Fruit fly (Drosophila melanogaster): ENCODE measurements around the gene CG42449.

The CG42449 gene

DNA sequence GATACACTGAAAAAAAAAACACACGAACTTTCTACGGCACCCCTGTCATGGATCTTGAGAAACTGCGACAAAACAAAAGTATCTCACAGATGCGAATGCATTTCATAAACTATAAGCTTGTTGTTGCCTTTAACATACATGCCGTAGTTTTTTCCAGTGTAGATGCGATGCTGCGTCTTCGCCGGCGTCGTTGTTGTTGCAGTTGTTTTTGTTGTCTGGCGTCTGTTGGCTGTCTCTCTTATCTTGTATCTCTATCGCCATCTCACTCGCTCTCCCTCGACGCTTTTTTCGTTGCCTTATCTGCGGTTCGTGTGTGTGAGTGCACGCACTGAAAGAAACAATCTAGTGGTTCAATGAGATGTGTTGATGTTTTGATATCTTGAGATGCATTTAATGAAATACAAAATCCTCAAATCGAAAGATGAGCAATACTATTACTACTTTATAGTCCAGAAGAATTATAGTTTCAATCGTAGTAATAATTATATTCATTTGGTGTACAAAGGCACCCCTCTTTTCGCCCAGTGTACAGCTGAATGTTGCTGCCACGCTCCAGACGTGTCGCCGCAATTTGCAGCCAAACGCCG is 13.5 kb downstream of the CG42449 start:
- TF ChIP-seq Abd-B (GFP tag; optimal IDR thresholded peaks at IDR 0.05) (no peak), rgr (GFP tag; optimal IDR thresholded peaks at IDR 0.05) (peak; percentile 97), ey (GFP tag; optimal IDR thresholded peaks at IDR 0.05) (peak; percentile 98), brk (GFP tag; optimal IDR thresholded peaks at IDR 0.05) (peak; percentile 88), dsf (GFP tag; optimal IDR thresholded peaks at IDR 0.05; ENCODE audit: borderline replicate concordance) (peak; percentile 89), jim (GFP tag; optimal IDR thresholded peaks at IDR 0.05) (peak; percentile 67), foxo (GFP tag; optimal IDR thresholded peaks at IDR 0.05) (peak; percentile 86 to 99), dl (GFP tag; optimal IDR thresholded peaks at IDR 0.05; ENCODE audit: insufficient read depth in 1 of 2, partially characterized antibody in 2 of 2) (no peak), Jra (GFP tag; optimal IDR thresholded peaks at IDR 0.05) (peak; percentile 93), OdsH (GFP tag; optimal IDR thresholded peaks at IDR 0.05) (peak; percentile 95), fru (GFP tag; optimal IDR thresholded peaks at IDR 0.05) (peak; percentile 98), CrebA (GFP tag; optimal IDR thresholded peaks at IDR 0.05; ENCODE audit: borderline replicate concordance) (no peak), psq (GFP tag; optimal IDR thresholded peaks at IDR 0.05) (peak; percentile 93), sage (GFP tag; optimal IDR thresholded peaks at IDR 0.05) (peak; percentile 94), Hr83 (GFP tag; optimal IDR thresholded peaks at IDR 0.05; ENCODE audit: poor library complexity, severe bottlenecking) (peak; percentile 60), sv (GFP tag; optimal IDR thresholded peaks at IDR 0.05) (peak; percentile 99), HLH106 (tag; optimal IDR thresholded peaks at IDR 0.05) (peak; percentile 79), pan (optimal IDR thresholded peaks at IDR 0.05) (no peak), Mio (GFP tag; optimal IDR thresholded peaks at IDR 0.05) (peak; percentile 87), N (GFP tag; optimal IDR thresholded peaks at IDR 0.05) (no peak), Rel (GFP tag; optimal IDR thresholded peaks at IDR 0.05) (peak; percentile 82), Rel (tag; optimal IDR thresholded peaks at IDR 0.05) (peak; percentile 38), CG9705 (GFP tag; optimal IDR thresholded peaks at IDR 0.05) (peak; percentile 93), br (GFP tag; optimal IDR thresholded peaks at IDR 0.05) (peak; percentile 98), Hnf4 (GFP tag; optimal IDR thresholded peaks at IDR 0.05) (peak; percentile 97), h (GFP tag; optimal IDR thresholded peaks at IDR 0.05) (peak; percentile 98), GATAd (GFP tag; optimal IDR thresholded peaks at IDR 0.05) (peak; percentile 90), CG32264 (GFP tag; optimal IDR thresholded peaks at IDR 0.05) (peak; percentile 90), dmrt93B (GFP tag; optimal IDR thresholded peaks at IDR 0.05) (peak; percentile 94), usp (GFP tag; optimal IDR thresholded peaks at IDR 0.05) (no peak), Dif (GFP tag; optimal IDR thresholded peaks at IDR 0.05; ENCODE audit: partially characterized antibody) (no peak), woc (GFP tag; optimal IDR thresholded peaks at IDR 0.05) (peak; percentile 92), Sp1 (GFP tag; optimal IDR thresholded peaks at IDR 0.05) (peak; percentile 93), tai (GFP tag; optimal IDR thresholded peaks at IDR 0.05) (no peak)

DNA sequence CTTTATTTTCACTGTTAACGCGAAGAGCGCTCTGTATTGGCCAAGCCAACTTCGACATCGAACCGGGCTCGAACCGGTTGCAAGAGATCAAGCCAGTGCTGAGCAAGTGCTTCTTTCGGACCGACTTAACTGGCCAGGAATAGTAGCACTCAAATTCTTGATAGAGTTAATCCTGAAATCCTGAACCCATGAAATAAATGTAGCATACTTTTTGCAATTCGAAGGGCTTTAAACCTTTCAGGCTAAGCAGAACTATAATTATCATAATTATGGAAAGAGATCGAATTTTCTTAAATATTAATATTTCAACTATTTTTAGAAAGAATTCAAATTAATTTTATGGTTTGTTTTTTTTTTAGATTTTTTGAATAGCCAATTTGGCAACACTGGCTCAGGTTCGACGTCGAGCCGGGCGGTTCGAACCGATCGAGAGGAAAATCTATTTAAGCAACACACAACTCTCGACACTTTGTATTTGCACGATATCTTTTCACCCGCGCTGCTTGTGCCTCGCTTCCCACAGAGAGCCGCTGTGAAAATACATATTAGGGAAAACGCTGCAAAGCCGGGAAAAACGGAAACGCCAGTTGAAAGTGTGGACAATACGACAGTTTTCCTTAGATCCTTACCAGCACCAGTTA is 15.2 kb downstream of the CG42449 start, which contains the start of gene AdamTS-B:
AdamTS-B (plus strand) TSS at position 471 of the 641 bp plus-strand sequence.
- TF ChIP-seq pan (optimal IDR thresholded peaks at IDR 0.05): no peak
- TF ChIP-seq ey (GFP tag; optimal IDR thresholded peaks at IDR 0.05): peak; percentile 51
- no peak for TF ChIP-seq jim (GFP tag; optimal IDR thresholded peaks at IDR 0.05)
- TF ChIP-seq Vsx2 (GFP tag; optimal IDR thresholded peaks at IDR 0.05; ENCODE audit: partially characterized antibody): no peak
- peak; percentile 52 for TF ChIP-seq dmrt93B (GFP tag; optimal IDR thresholded peaks at IDR 0.05)
- TF ChIP-seq usp (GFP tag; optimal IDR thresholded peaks at IDR 0.05): no peak
- no peak for TF ChIP-seq sv (GFP tag; optimal IDR thresholded peaks at IDR 0.05)
- TF ChIP-seq br (GFP tag; optimal IDR thresholded peaks at IDR 0.05): peak; percentile 47
- peak; percentile 72 for TF ChIP-seq fru (GFP tag; optimal IDR thresholded peaks at IDR 0.05)
- no peak for TF ChIP-seq dsf (GFP tag; optimal IDR thresholded peaks at IDR 0.05; ENCODE audit: borderline replicate concordance)
- TF ChIP-seq OdsH (GFP tag; optimal IDR thresholded peaks at IDR 0.05): peak; percentile 60
- peak; percentile 35 for TF ChIP-seq rgr (GFP tag; optimal IDR thresholded peaks at IDR 0.05)
- peak; percentile 59 for TF ChIP-seq Sp1 (GFP tag; optimal IDR thresholded peaks at IDR 0.05)
- TF ChIP-seq psq (GFP tag; optimal IDR thresholded peaks at IDR 0.05): peak; percentile 22
- peak; percentile 51 for TF ChIP-seq CG9705 (GFP tag; optimal IDR thresholded peaks at IDR 0.05)
- TF ChIP-seq h (GFP tag; optimal IDR thresholded peaks at IDR 0.05): peak; percentile 49
- peak; percentile 74 for TF ChIP-seq HLH106 (tag; optimal IDR thresholded peaks at IDR 0.05)
- TF ChIP-seq CrebA (GFP tag; optimal IDR thresholded peaks at IDR 0.05; ENCODE audit: borderline replicate concordance): no peak
- TF ChIP-seq woc (GFP tag; optimal IDR thresholded peaks at IDR 0.05): no peak
- peak; percentile 94 for TF ChIP-seq Myc (optimal IDR thresholded peaks at IDR 0.05)
- peak in 1 of 2 experiments; percentile 74 for TF ChIP-seq foxo (GFP tag; optimal IDR thresholded peaks at IDR 0.05)
- no peak for TF ChIP-seq Mio (GFP tag; optimal IDR thresholded peaks at IDR 0.05)
